Fruit fly (Drosophila melanogaster) Kc167 (cell line): Measurements from ENCODE around the gene CG10343.

Experiments used
- Myc ChIP-seq: fragments of >200 bp; optimal IDR thresholded peaks from 2 replicates; lab custom pipeline; 2017; ENCODE audit warnings: missing external identifiers
- Sin3A ChIP-seq: fragments of >200 bp; optimal IDR thresholded peaks from 2 replicates; lab custom pipeline; 2018; ENCODE audit warnings: missing external identifiers
- h ChIP-seq: fragments of >200 bp; optimal IDR thresholded peaks from 3 replicates; lab custom pipeline; 2018; ENCODE audit warnings: missing external identifiers
- psq ChIP-seq: fragments of >200 bp; optimal IDR thresholded peaks from 2 replicates; lab custom pipeline; 2017; ENCODE audit warnings: missing external identifiers
- ttk ChIP-seq: sonication (Bioruptor generic); optimal IDR thresholded peaks from 2 replicates; lab custom pipeline; 2017; ENCODE audit warnings: missing external identifiers

DNA sequence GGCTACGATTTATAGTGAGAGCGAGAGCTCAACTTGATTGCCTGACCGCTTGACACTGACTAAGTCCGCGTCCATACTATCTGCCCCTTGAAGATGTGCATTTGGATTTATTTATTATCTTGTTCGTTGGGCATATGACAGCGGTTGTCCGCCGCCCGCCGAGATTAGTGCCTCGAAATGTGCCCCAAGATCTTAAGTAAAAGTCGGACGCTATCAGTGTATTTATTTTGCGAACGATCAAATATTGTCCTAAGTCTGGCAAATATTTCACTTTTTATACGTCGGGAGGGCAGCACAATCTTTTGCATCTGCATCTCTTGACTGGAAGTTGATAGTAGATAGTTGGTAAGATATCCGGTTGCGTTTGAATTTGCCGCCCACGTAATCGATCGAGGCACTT lies 10.4 kb downstream of the CG10343 start, which contains the start of gene Irk3:
- no peak for TF ChIP-seq Sin3A (lab: Kevin White, UChicago)
- TF ChIP-seq h = no peak
- TF ChIP-seq ttk (lab: Kevin White, UChicago) = no peak
- TF ChIP-seq psq (lab: Kevin White, UChicago) = no peak
- no peak for TF ChIP-seq Myc
